Fruit fly (Drosophila melanogaster) whole organism, pupa: ENCODE data around the gene Ugt307A1.

ENCODE experiments used
- CG10348 ChIP-seq: fragments of 200-800 bp; sonication (Bioruptor generic); IDR thresholded peaks from 2 replicates; pipeline ENCODE4 v1.3.6; 2022; ENCODE audit warnings: missing biosample characterization, missing genetic modification characterization
- CG14655 ChIP-seq: fragments of 200-800 bp; sonication (Bioruptor generic); optimal IDR thresholded peaks from 3 replicates; lab custom pipeline; 2017; ENCODE audit warnings: mild to moderate bottlenecking, missing biosample characterization, missing genetic modification reagents, missing genetic modification characterization
- CG15710 ChIP-seq: fragments of 200-800 bp; sonication (Bioruptor generic); optimal IDR thresholded peaks from 2 replicates; lab custom pipeline; 2018; ENCODE audit warnings: missing biosample characterization, mild to moderate bottlenecking, missing genetic modification characterization, moderate library complexity
- CG34367 ChIP-seq: fragments of 200-800 bp; sonication (Bioruptor generic); optimal IDR thresholded peaks from 2 replicates; lab custom pipeline; 2018; ENCODE audit warnings: missing biosample characterization, mild to moderate bottlenecking, missing genetic modification characterization
- CG4496 ChIP-seq: fragments of 200-800 bp; sonication (Bioruptor generic); IDR thresholded peaks from 3 replicates; pipeline ENCODE4 v1.3.6; 2022; ENCODE audit warnings: missing biosample characterization, missing genetic modification characterization
- CG8159 ChIP-seq: fragments of 200-800 bp; sonication (Bioruptor generic); optimal IDR thresholded peaks from 3 replicates; lab custom pipeline; 2018; ENCODE audit warnings: missing biosample characterization, mild to moderate bottlenecking, missing genetic modification characterization, moderate library complexity
- CG8301 ChIP-seq: fragments of 200-800 bp; sonication (Bioruptor generic); optimal IDR thresholded peaks from 2 replicates; lab custom pipeline; 2018; ENCODE audit warnings: missing biosample characterization, mild to moderate bottlenecking, missing genetic modification characterization
- CG9948 ChIP-seq: fragments of 200-800 bp; sonication (Bioruptor generic); optimal IDR thresholded peaks from 2 replicates; lab custom pipeline; 2018; ENCODE audit warnings: missing biosample characterization, mild to moderate bottlenecking, missing genetic modification characterization, moderate library complexity
- D1 ChIP-seq: fragments of 200-800 bp; sonication (Bioruptor generic); optimal IDR thresholded peaks from 2 replicates; lab custom pipeline; 2018; ENCODE audit warnings: missing biosample characterization, mild to moderate bottlenecking, missing genetic modification characterization, moderate library complexity
- EcR ChIP-seq: fragments of 200-800 bp; sonication (Bioruptor generic); optimal IDR thresholded peaks from 3 replicates; lab custom pipeline; 2019; ENCODE audit warnings: missing biosample characterization, missing genetic modification characterization, mild to moderate bottlenecking, moderate library complexity, missing genetic modification reagents
- Ets98B ChIP-seq: fragments of 200-800 bp; sonication (Bioruptor generic); IDR thresholded peaks from 2 replicates; pipeline ENCODE4 v1.3.6; 2022; ENCODE audit warnings: missing biosample characterization, missing genetic modification characterization
- Snoo ChIP-seq: fragments of 200-800 bp; sonication (Bioruptor generic); optimal IDR thresholded peaks from 3 replicates; lab custom pipeline; 2017; ENCODE audit warnings: missing biosample characterization, mild to moderate bottlenecking, missing genetic modification characterization, inconsistent platforms
- rn ChIP-seq: fragments of 200-800 bp; sonication (Bioruptor generic); IDR thresholded peaks from 2 replicates; pipeline ENCODE4 v1.3.6; 2022; ENCODE audit warnings: missing biosample characterization, missing genetic modification characterization

DNA sequence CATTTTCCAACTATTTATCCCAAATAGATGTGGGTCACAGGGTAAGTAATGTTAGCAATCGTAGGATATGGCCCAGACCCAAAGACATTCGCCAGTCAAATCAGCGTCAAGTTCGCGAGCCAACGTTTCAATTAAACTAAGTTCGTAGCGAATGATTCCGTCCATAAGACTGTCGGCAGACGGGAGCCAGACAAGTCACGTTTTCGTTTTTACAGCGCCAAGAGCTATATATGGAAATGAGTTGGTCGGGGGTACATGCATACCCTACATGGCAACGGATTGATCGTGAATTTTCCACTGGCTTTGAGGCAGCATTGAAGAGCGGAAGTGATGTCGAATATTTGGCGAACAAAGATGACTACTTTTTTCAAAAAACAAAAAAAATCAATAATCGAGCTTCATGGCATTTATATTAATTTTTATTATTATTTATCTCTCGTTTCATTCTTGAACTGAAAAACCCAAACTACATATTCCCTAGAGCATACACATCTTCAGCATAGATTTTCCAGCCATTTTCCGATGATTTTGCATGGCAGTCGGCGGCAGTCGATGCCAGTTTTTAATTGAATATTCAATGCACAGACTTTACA lies 49.9 kb downstream of the Ugt307A1 start:
- TF ChIP-seq CG8301 (tag; lab: Kevin White, UChicago) (no peak), Ets98B (GFP tag; lab: Robert Waterston, UW) (peak; percentile 34), EcR (GFP tag; lab: Kevin White, UChicago) (no peak), CG34367 (tag; lab: Kevin White, UChicago) (no peak), CG9948 (tag; lab: Kevin White, UChicago) (no peak), D1 (no peak), CG14655 (GFP tag; lab: Kevin White, UChicago) (peak; percentile 19), CG4496 (no peak), CG8159 (tag; lab: Kevin White, UChicago) (no peak), CG10348 (GFP tag; lab: Robert Waterston, UW) (no peak), rn (GFP tag; lab: Robert Waterston, UW) (no peak), Snoo (tag; lab: Kevin White, UChicago) (no peak), CG15710 (tag; lab: Kevin White, UChicago) (no peak)
